Worm (Caenorhabditis elegans) whole organism, L1 larva: ENCODE measurements around the gene crm-1.

ENCODE experiments used
- C34B4.2 ChIP-seq: sonication (generic microtip); optimal IDR thresholded peaks from 2 replicates; lab custom pipeline; 2017; ENCODE audit warnings: mild to moderate bottlenecking, missing genetic modification characterization, missing compliant biosample characterization
- F16B12.6 ChIP-seq: fragments of 150-350 bp; optimal IDR thresholded peaks from 2 replicates; lab custom pipeline; 2014; ENCODE audit warnings: missing biosample characterization, missing genetic modification characterization
- aha-1 ChIP-seq: fragments of 150-350 bp; optimal IDR thresholded peaks from 2 replicates; lab custom pipeline; 2014; ENCODE audit warnings: missing biosample characterization, missing genetic modification characterization
- blmp-1 ChIP-seq: fragments of 150-350 bp; optimal IDR thresholded peaks from 2 replicates; lab custom pipeline; 2014; ENCODE audit warnings: missing biosample characterization, missing genetic modification characterization
- ceh-8 ChIP-seq: fragments of 200-800 bp; sonication (Bioruptor generic); optimal IDR thresholded peaks from 2 replicates; lab custom pipeline; 2018; ENCODE audit warnings: mild to moderate bottlenecking, missing genetic modification characterization, moderate library complexity, missing compliant biosample characterization
- ceh-82 ChIP-seq, 3 experiments: fragments of 150-350 bp in 1 of 3; sonication (generic microtip) in 2 of 3; optimal IDR thresholded peaks; 2 replicates each; lab custom pipeline; 2014 to 2017; ENCODE audit warnings: missing biosample characterization in 3 of 3, missing genetic modification characterization in 3 of 3
- ceh-88 ChIP-seq: fragments of 200-800 bp; sonication (Bioruptor generic); IDR thresholded peaks from 2 replicates; pipeline ENCODE4 v1.3.6; 2022; ENCODE audit warnings: missing genetic modification characterization, missing compliant biosample characterization
- ces-1 ChIP-seq: fragments of 150-350 bp; optimal IDR thresholded peaks from 2 replicates; lab custom pipeline; 2014; ENCODE audit warnings: missing biosample characterization, missing genetic modification reagents, missing genetic modification characterization
- dpl-1 ChIP-seq, 3 experiments: fragments of 150-350 bp in 2 of 3; sonication (generic microtip) in 1 of 3; optimal IDR thresholded peaks; 2 replicates each; lab custom pipeline; 2014 to 2017; ENCODE audit warnings: missing biosample characterization in 3 of 3, missing genetic modification characterization in 3 of 3, missing genetic modification reagents in 3 of 3
- efl-3 ChIP-seq: fragments of 200-800 bp; sonication (Bioruptor generic); optimal IDR thresholded peaks from 2 replicates; lab custom pipeline; 2018; ENCODE audit warnings: mild to moderate bottlenecking, missing genetic modification characterization, missing compliant biosample characterization
- egl-27 ChIP-seq, 2 experiments: fragments of 150-350 bp in 1 of 2; sonication (generic microtip); optimal IDR thresholded peaks; 3 replicates each; lab custom pipeline; 2017 to 2018; ENCODE audit warnings: missing biosample characterization in 2 of 2, missing genetic modification characterization in 2 of 2, missing genetic modification reagents in 2 of 2
- elt-2 ChIP-seq: sonication (generic microtip); optimal IDR thresholded peaks from 2 replicates; lab custom pipeline; 2016; ENCODE audit warnings: missing genetic modification characterization, mild to moderate bottlenecking, inconsistent platforms, missing compliant biosample characterization, missing genetic modification reagents
- ets-5 ChIP-seq: fragments of 200-800 bp; sonication (Bioruptor generic); IDR thresholded peaks from 2 replicates; pipeline ENCODE4 v1.3.6; 2022; ENCODE audit warnings: missing genetic modification characterization, missing compliant biosample characterization
- fkh-10 ChIP-seq: sonication (generic microtip); optimal IDR thresholded peaks from 2 replicates; lab custom pipeline; 2017; ENCODE audit warnings: missing biosample characterization, missing genetic modification reagents, missing genetic modification characterization
- fkh-8 ChIP-seq: sonication (generic microtip); optimal IDR thresholded peaks from 2 replicates; lab custom pipeline; 2016; ENCODE audit warnings: mild to moderate bottlenecking, missing genetic modification characterization, missing compliant biosample characterization
- fos-1 ChIP-seq: fragments of 150-350 bp; optimal IDR thresholded peaks from 2 replicates; lab custom pipeline; 2014; ENCODE audit warnings: missing biosample characterization, missing genetic modification characterization
- hlh-4 ChIP-seq: sonication (generic microtip); optimal IDR thresholded peaks from 2 replicates; lab custom pipeline; 2016; ENCODE audit warnings: mild to moderate bottlenecking, missing genetic modification characterization, missing compliant biosample characterization
- irx-1 ChIP-seq: sonication (generic microtip); optimal IDR thresholded peaks from 2 replicates; lab custom pipeline; 2016; ENCODE audit warnings: missing genetic modification characterization, missing compliant biosample characterization
- lin-14 ChIP-seq: fragments of 200-800 bp; sonication (Bioruptor generic); optimal IDR thresholded peaks from 2 replicates; lab custom pipeline; 2018; ENCODE audit warnings: mild to moderate bottlenecking, missing genetic modification characterization, moderate library complexity, missing compliant biosample characterization
- lin-15B ChIP-seq: fragments of 150-350 bp; sonication (generic microtip); optimal IDR thresholded peaks from 3 replicates; lab custom pipeline; 2014; ENCODE audit warnings: missing biosample characterization, missing genetic modification characterization
- lin-35 ChIP-seq, 2 experiments: fragments of 150-350 bp; optimal IDR thresholded peaks; 2 replicates each; lab custom pipeline; 2014; ENCODE audit warnings: missing biosample characterization in 2 of 2, missing genetic modification characterization in 2 of 2, missing genetic modification reagents in 2 of 2
- lin-39 ChIP-seq: fragments of 150-350 bp; optimal IDR thresholded peaks from 2 replicates; lab custom pipeline; 2014; ENCODE audit warnings: missing biosample characterization, missing genetic modification reagents, missing genetic modification characterization
- lir-3 ChIP-seq: sonication (generic microtip); optimal IDR thresholded peaks from 2 replicates; lab custom pipeline; 2016; ENCODE audit warnings: mild to moderate bottlenecking, missing genetic modification characterization, moderate library complexity, missing compliant biosample characterization; ENCODE audit not compliant: poor library complexity
- mab-9 ChIP-seq: fragments of 200-800 bp; sonication (Bioruptor generic); IDR thresholded peaks from 2 replicates; pipeline ENCODE4 v1.3.6; 2022; ENCODE audit warnings: missing genetic modification reagents, missing genetic modification characterization, missing compliant biosample characterization
- mdl-1 ChIP-seq, 2 experiments: fragments of 150-350 bp; optimal IDR thresholded peaks; 2 replicates each; lab custom pipeline; 2014 to 2017; ENCODE audit warnings: missing biosample characterization in 2 of 2, missing genetic modification characterization in 2 of 2, inconsistent platforms in 1 of 2
- mef-2 ChIP-seq: fragments of 150-350 bp; optimal IDR thresholded peaks from 2 replicates; lab custom pipeline; 2014; ENCODE audit warnings: missing biosample characterization, missing genetic modification characterization
- mep-1 ChIP-seq: fragments of 150-350 bp; optimal IDR thresholded peaks from 2 replicates; lab custom pipeline; 2014; ENCODE audit warnings: missing biosample characterization, missing genetic modification characterization
- nhr-11 ChIP-seq: fragments of 150-350 bp; optimal IDR thresholded peaks from 2 replicates; lab custom pipeline; 2014; ENCODE audit warnings: missing biosample characterization, missing genetic modification characterization
- nhr-12 ChIP-seq: sonication (generic microtip); optimal IDR thresholded peaks from 2 replicates; lab custom pipeline; 2017; ENCODE audit warnings: missing biosample characterization, missing genetic modification characterization
- nhr-19 ChIP-seq: fragments of 200-800 bp; sonication (Bioruptor generic); conservative IDR thresholded peaks from 2 replicates; pipeline ENCODE4 v1.3.6; 2022; ENCODE audit warnings: missing genetic modification characterization, missing compliant biosample characterization
- nhr-20 ChIP-seq: sonication (generic microtip); optimal IDR thresholded peaks from 2 replicates; lab custom pipeline; 2016; ENCODE audit warnings: mild to moderate bottlenecking, missing genetic modification characterization, missing compliant biosample characterization
- nhr-47 ChIP-seq: sonication (generic microtip); optimal IDR thresholded peaks from 2 replicates; lab custom pipeline; 2016; ENCODE audit warnings: mild to moderate bottlenecking, missing genetic modification characterization, moderate library complexity, missing compliant biosample characterization
- nhr-76 ChIP-seq: sonication (generic microtip); optimal IDR thresholded peaks from 2 replicates; lab custom pipeline; 2017; ENCODE audit warnings: missing biosample characterization, missing genetic modification characterization
- nhr-77 ChIP-seq: fragments of 150-350 bp; optimal IDR thresholded peaks from 2 replicates; lab custom pipeline; 2014; ENCODE audit warnings: missing biosample characterization, missing genetic modification characterization
- nhr-84 ChIP-seq: sonication (generic microtip); optimal IDR thresholded peaks from 2 replicates; lab custom pipeline; 2017; ENCODE audit warnings: missing biosample characterization, missing genetic modification characterization
- nhr-90 ChIP-seq: sonication (generic microtip); optimal IDR thresholded peaks from 2 replicates; lab custom pipeline; 2016; ENCODE audit warnings: mild to moderate bottlenecking, missing genetic modification characterization, missing compliant biosample characterization; ENCODE audit not compliant: poor library complexity
- pag-3 ChIP-seq: sonication (generic microtip); optimal IDR thresholded peaks from 2 replicates; lab custom pipeline; 2017; ENCODE audit warnings: missing genetic modification characterization, mild to moderate bottlenecking, missing compliant biosample characterization, antibody characterized with exemption, borderline replicate concordance; ENCODE audit not compliant: insufficient read depth
- pax-3 ChIP-seq: fragments of 200-800 bp; sonication (Bioruptor generic); optimal IDR thresholded peaks from 2 replicates; lab custom pipeline; 2018; ENCODE audit warnings: mild to moderate bottlenecking, missing genetic modification characterization, moderate library complexity, missing compliant biosample characterization
- pqm-1 ChIP-seq: sonication (generic microtip); optimal IDR thresholded peaks from 3 replicates; lab custom pipeline; 2017; ENCODE audit warnings: missing biosample characterization, missing genetic modification characterization
- rnt-1 ChIP-seq: sonication (generic microtip); optimal IDR thresholded peaks from 2 replicates; lab custom pipeline; 2016; ENCODE audit warnings: mild to moderate bottlenecking, missing genetic modification characterization, moderate library complexity, missing compliant biosample characterization
- skn-1 ChIP-seq: fragments of 150-350 bp; optimal IDR thresholded peaks from 2 replicates; lab custom pipeline; 2014; ENCODE audit warnings: missing biosample characterization, missing genetic modification characterization
- snu-23 ChIP-seq: sonication (generic microtip); optimal IDR thresholded peaks from 2 replicates; lab custom pipeline; 2016; ENCODE audit warnings: missing genetic modification characterization, missing compliant biosample characterization
- sptf-1 ChIP-seq: fragments of 150-350 bp; optimal IDR thresholded peaks from 2 replicates; lab custom pipeline; 2014; ENCODE audit warnings: missing biosample characterization, missing genetic modification characterization
- swsn-7 ChIP-seq: sonication (generic microtip); optimal IDR thresholded peaks from 2 replicates; lab custom pipeline; 2016; ENCODE audit warnings: missing genetic modification characterization, missing compliant biosample characterization
- tbx-2 ChIP-seq: sonication (generic microtip); optimal IDR thresholded peaks from 2 replicates; lab custom pipeline; 2016; ENCODE audit warnings: missing genetic modification characterization, missing compliant biosample characterization
- tlp-1 ChIP-seq: fragments of 150-350 bp; optimal IDR thresholded peaks from 2 replicates; lab custom pipeline; 2014; ENCODE audit warnings: missing biosample characterization, missing genetic modification characterization
- unc-130 ChIP-seq: fragments of 150-350 bp; optimal IDR thresholded peaks from 2 replicates; lab custom pipeline; 2017; ENCODE audit warnings: missing biosample characterization, missing genetic modification characterization, inconsistent platforms
- unc-30 ChIP-seq: sonication (generic microtip); optimal IDR thresholded peaks from 2 replicates; lab custom pipeline; 2017; ENCODE audit warnings: missing biosample characterization, missing genetic modification characterization
- unc-98 ChIP-seq: fragments of 200-800 bp; sonication (Bioruptor generic); IDR thresholded peaks from 2 replicates; pipeline ENCODE4 v1.3.6; 2022; ENCODE audit warnings: missing genetic modification characterization, missing compliant biosample characterization
- xbp-1 ChIP-seq: sonication (generic microtip); optimal IDR thresholded peaks from 2 replicates; lab custom pipeline; 2016; ENCODE audit warnings: missing genetic modification characterization, missing compliant biosample characterization
- zag-1 ChIP-seq: fragments of 150-350 bp; optimal IDR thresholded peaks from 2 replicates; lab custom pipeline; 2014; ENCODE audit warnings: missing biosample characterization, missing genetic modification characterization
- ztf-11 ChIP-seq, 2 experiments: sonication (generic microtip); optimal IDR thresholded peaks; 2 replicates each; lab custom pipeline; 2016 to 2017; ENCODE audit warnings: missing genetic modification characterization in 2 of 2, missing biosample characterization in 1 of 2, missing compliant biosample characterization in 1 of 2
- ztf-4 ChIP-seq: fragments of 150-350 bp; optimal IDR thresholded peaks from 2 replicates; lab custom pipeline; 2014; ENCODE audit warnings: missing biosample characterization, missing genetic modification characterization

Gene crm-1

DNA sequence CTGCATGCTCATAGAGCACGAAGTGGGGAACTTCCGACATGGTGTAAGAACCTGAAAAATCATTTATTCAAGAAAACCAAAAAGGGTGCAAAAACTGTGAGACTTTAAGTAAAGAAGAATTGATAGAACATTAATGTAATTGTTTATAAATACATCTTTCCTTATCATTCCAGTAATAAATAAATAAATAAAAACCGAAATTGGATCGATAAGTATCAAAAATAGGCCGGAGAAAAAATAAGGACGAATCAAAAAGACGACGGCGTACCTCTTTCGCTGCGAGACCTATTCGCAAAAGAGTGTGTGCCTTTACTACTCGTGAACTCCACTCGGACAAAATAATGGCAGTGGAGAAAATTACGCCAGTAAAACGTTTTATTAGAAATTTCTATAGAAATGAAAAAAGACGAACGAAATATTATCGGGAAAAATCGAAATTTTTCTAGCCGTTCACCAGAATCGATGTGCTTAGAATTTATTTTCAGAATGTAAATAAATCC, 21.1 kb upstream of the crm-1 start, which contains the start of gene nol-56:
nol-56 (minus strand) TSS at position 51 of the 500 bp plus-strand sequence.
- TF ChIP-seq pqm-1 (tag; lab: Kevin White, UChicago) (no peak), ceh-88 (GFP tag; lab: Robert Waterston, UW) (no peak; the same call in 1 of the 2 replicates), fkh-10 (GFP tag; lab: Kevin White, UChicago) (no peak), pax-3 (tag; lab: Kevin White, UChicago) (peak; percentile 49), nhr-76 (tag; lab: Kevin White, UChicago) (no peak), lin-39 (tag; lab: Kevin White, UChicago) (peak; percentile 51), elt-2 (tag; lab: Kevin White, UChicago) (peak; percentile 58), zag-1 (no peak), nhr-90 (tag; lab: Kevin White, UChicago) (peak; percentile 90), lir-3 (peak; percentile 88), blmp-1 (tag; lab: Kevin White, UChicago) (peak; percentile 85), lin-35 (GFP tag; optimal IDR thresholded peaks at IDR 0.05; lab: Kevin White, UChicago) (peak; percentile 88 to 91), nhr-77 (tag; lab: Kevin White, UChicago) (peak; percentile 37), mef-2 (tag; lab: Kevin White, UChicago) (no peak), dpl-1 (GFP tag; optimal IDR thresholded peaks at IDR 0.05; lab: Kevin White, UChicago) (peak; percentile 81 to 86 (median 85)), ces-1 (GFP tag; lab: Kevin White, UChicago) (no peak), rnt-1 (peak; percentile 95), ceh-82 (tag; optimal IDR thresholded peaks at IDR 0.05; lab: Kevin White, UChicago) (peak; percentile 72 to 82 (median 73)), F16B12.6 (tag; lab: Kevin White, UChicago) (peak; percentile 47), lin-15B (tag; lab: Kevin White, UChicago) (peak; percentile 81), tlp-1 (tag; lab: Kevin White, UChicago) (no peak), nhr-20 (tag; lab: Kevin White, UChicago) (peak; percentile 91), snu-23 (peak; percentile 92), aha-1 (tag; lab: Kevin White, UChicago) (no peak), nhr-47 (tag; lab: Kevin White, UChicago) (peak; percentile 92), C34B4.2 (no peak), skn-1 (tag; lab: Kevin White, UChicago) (peak; percentile 75), ztf-4 (tag; lab: Kevin White, UChicago) (peak; percentile 42), nhr-19 (GFP tag; lab: Robert Waterston, UW) (peak; percentile 84), efl-3 (GFP tag; lab: Kevin White, UChicago) (peak; percentile 43), fkh-8 (peak; percentile 77), swsn-7 (tag; lab: Kevin White, UChicago) (peak; percentile 92), lin-14 (GFP tag; lab: Kevin White, UChicago) (peak; percentile 87), unc-98 (no peak), nhr-11 (tag; lab: Kevin White, UChicago) (no peak), ets-5 (GFP tag; lab: Robert Waterston, UW) (no peak), nhr-84 (no peak), egl-27 (tag; optimal IDR thresholded peaks at IDR 0.05; lab: Kevin White, UChicago) (no peak), mab-9 (GFP tag; lab: Robert Waterston, UW) (peak; percentile 62), ceh-8 (GFP tag; lab: Kevin White, UChicago) (peak; percentile 54), pag-3 (tag; lab: Kevin White, UChicago) (no peak), hlh-4 (tag; lab: Kevin White, UChicago) (no peak), sptf-1 (no peak), mdl-1 (tag; optimal IDR thresholded peaks at IDR 0.05; lab: Kevin White, UChicago) (peak in 1 of 2 experiments; percentile 73), ztf-11 (tag; optimal IDR thresholded peaks at IDR 0.05; lab: Kevin White, UChicago) (peak in 1 of 2 experiments; percentile 86), irx-1 (tag; lab: Kevin White, UChicago) (peak; percentile 78), fos-1 (tag; lab: Kevin White, UChicago) (peak; percentile 44), unc-30 (tag; lab: Kevin White, UChicago) (no peak), xbp-1 (peak; percentile 92), mep-1 (tag; lab: Kevin White, UChicago) (peak; percentile 97), nhr-12 (tag; lab: Kevin White, UChicago) (no peak), tbx-2 (tag; lab: Kevin White, UChicago) (peak; percentile 89), unc-130 (tag; lab: Kevin White, UChicago) (peak; percentile 85)
